Worm (Caenorhabditis elegans): ENCODE measurements around the gene K11D9.3.

K11D9.3 gene

DNA sequence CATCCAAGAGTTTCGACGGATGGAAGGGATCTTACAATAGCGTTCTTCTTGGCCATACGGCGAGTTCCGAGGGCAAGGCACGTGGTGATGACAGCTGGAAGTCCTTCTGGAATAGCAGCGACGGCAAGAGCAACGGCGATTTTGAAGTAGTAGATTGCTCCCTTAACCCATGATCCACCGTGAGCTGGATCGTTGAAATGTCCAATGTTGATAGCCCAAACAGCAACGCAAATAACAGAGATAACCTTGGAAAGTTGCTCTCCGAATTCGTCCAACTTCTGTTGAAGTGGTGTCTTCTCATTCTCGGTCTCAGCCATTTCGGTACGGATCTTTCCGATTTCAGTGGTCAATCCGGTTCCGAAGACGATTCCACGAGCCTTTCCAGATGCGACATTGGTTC, 13.2 kb upstream of the K11D9.3 start:
- no peak for TF ChIP-seq lin-39 (tag; optimal IDR thresholded peaks at IDR 0.05)
- TF ChIP-seq unc-39 (tag; optimal IDR thresholded peaks at IDR 0.05), result no peak
- TF ChIP-seq php-3 (GFP tag; IDR thresholded peaks at IDR 0.05), result no peak
- TF ChIP-seq ceh-20 (GFP tag; IDR thresholded peaks at IDR 0.05), result no peak
- TF ChIP-seq nhr-48 (tag; optimal IDR thresholded peaks at IDR 0.05), result no peak
- no peak for TF ChIP-seq vab-7 (GFP tag; IDR thresholded peaks at IDR 0.05)
- TF ChIP-seq snpc-1.2 (GFP tag; IDR thresholded peaks at IDR 0.05), result no peak
- TF ChIP-seq hmg-1.1 (GFP tag; IDR thresholded peaks at IDR 0.05), result no peak
- TF ChIP-seq F26F4.8 (GFP tag; conservative IDR thresholded peaks at IDR 0.05), result peak; percentile 14; the same call in 1 of the 2 replicates
- no peak for TF ChIP-seq nhr-111 (GFP tag; optimal IDR thresholded peaks at IDR 0.05)
- no peak for TF ChIP-seq ctbp-1 (GFP tag; IDR thresholded peaks at IDR 0.05)
- TF ChIP-seq madf-9 (GFP tag; conservative IDR thresholded peaks at IDR 0.05), result no peak
- TF ChIP-seq dmd-8 (GFP tag; IDR thresholded peaks at IDR 0.05), result no peak
- TF ChIP-seq nhr-76 (tag; optimal IDR thresholded peaks at IDR 0.05), result no peak
- TF ChIP-seq nhr-42 (GFP tag; IDR thresholded peaks at IDR 0.05), result no peak
- TF ChIP-seq aha-1 (tag), result peak; percentile 92
- peak; percentile 53 for TF ChIP-seq duxl-1 (tag; optimal IDR thresholded peaks at IDR 0.05; ENCODE audit: poor library complexity)
- TF ChIP-seq lin-29 (GFP tag; IDR thresholded peaks at IDR 0.05), result no peak
- no peak for TF ChIP-seq daf-12 (tag; optimal IDR thresholded peaks at IDR 0.05)
- TF ChIP-seq tra-1 (GFP tag; IDR thresholded peaks at IDR 0.05), result no peak
- TF ChIP-seq D1046.2 (GFP tag; IDR thresholded peaks at IDR 0.05), result 0 out of 2 replicates have a peak, but pooled peaks have one; percentile 33
- TF ChIP-seq tag-97 (GFP tag; IDR thresholded peaks at IDR 0.05), result no peak
- no peak for TF ChIP-seq lin-38 (GFP tag; IDR thresholded peaks at IDR 0.05)
- TF ChIP-seq R02D3.7 (tag; optimal IDR thresholded peaks at IDR 0.05), result no peak
- TF ChIP-seq nhr-77 (tag; optimal IDR thresholded peaks at IDR 0.05), result no peak
- TF ChIP-seq F49E8.2 (tag; optimal IDR thresholded peaks at IDR 0.05; ENCODE audit: borderline replicate concordance), result no peak
- TF ChIP-seq attf-4 (tag; optimal IDR thresholded peaks at IDR 0.05), result no peak

DNA sequence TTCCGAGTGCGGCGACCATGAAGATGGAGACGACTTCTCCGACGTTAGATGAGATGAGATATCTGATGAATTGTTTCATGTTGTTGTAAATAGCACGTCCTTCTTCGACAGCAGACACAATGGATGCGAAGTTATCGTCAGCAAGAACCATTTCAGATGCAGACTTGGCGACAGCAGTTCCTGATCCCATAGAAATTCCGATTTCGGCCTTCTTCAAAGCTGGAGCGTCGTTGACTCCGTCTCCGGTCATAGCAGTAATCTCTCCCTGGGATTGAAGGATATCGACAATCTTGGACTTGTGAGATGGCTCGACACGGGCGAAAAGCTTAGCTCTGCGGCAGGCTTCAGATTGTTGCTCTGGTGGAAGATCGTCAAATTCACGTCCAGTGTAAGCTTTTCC, 11.9 kb upstream of the K11D9.3 start:
- TF ChIP-seq lin-15B (tag; optimal IDR thresholded peaks at IDR 0.05) (no peak), aha-1 (tag) (peak; percentile 96)

DNA sequence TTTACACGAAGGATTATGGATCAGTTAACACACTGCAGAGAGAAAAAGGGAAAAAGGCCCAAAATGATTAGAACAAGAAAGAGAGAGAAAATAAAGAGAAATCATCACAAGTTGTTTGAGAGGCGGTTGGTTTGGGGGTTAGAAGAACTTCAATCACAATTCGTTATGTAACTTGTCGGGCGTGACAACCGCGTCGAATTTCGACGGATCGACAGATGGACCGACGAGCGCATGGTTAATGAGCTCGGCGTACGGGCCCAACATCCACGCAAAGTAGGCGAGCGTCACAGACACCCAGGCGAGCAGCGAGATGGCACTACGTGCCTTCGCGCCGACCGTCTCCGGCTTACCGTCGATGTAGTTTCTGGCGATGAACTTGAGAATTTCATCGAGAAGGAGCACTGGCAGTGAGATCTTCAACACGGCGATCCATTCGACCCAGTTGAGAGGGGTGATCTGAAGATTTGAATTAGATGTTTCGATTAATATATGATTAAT, 10.8 kb upstream of the K11D9.3 start:
- TF ChIP-seq aha-1 (tag), result peak; percentile 89
- TF ChIP-seq lin-29 (GFP tag; IDR thresholded peaks at IDR 0.05), result no peak
- peak; percentile 75 for TF ChIP-seq set-16 (GFP tag; IDR thresholded peaks at IDR 0.05)
- TF ChIP-seq nhr-42 (GFP tag; IDR thresholded peaks at IDR 0.05), result 0 out of 2 replicates have a peak, but pooled peaks have one; percentile 10
- TF ChIP-seq php-3 (GFP tag; IDR thresholded peaks at IDR 0.05), result peak; percentile 26; the same call in 1 of the 2 replicates
- 0 out of 2 replicates have a peak, but pooled peaks have one; percentile 10 for TF ChIP-seq lin-38 (GFP tag; IDR thresholded peaks at IDR 0.05)
- peak; percentile 71; the same call in 1 of the 2 replicates for TF ChIP-seq egl-43 (GFP tag; IDR thresholded peaks at IDR 0.05)
- TF ChIP-seq madf-9 (GFP tag; conservative IDR thresholded peaks at IDR 0.05), result 0 out of 2 replicates have a peak, but pooled peaks have one; percentile 7
- TF ChIP-seq arid-1 (GFP tag; conservative IDR thresholded peaks at IDR 0.05), result no peak
- TF ChIP-seq nhr-111 (GFP tag; optimal IDR thresholded peaks at IDR 0.05), result no peak

DNA sequence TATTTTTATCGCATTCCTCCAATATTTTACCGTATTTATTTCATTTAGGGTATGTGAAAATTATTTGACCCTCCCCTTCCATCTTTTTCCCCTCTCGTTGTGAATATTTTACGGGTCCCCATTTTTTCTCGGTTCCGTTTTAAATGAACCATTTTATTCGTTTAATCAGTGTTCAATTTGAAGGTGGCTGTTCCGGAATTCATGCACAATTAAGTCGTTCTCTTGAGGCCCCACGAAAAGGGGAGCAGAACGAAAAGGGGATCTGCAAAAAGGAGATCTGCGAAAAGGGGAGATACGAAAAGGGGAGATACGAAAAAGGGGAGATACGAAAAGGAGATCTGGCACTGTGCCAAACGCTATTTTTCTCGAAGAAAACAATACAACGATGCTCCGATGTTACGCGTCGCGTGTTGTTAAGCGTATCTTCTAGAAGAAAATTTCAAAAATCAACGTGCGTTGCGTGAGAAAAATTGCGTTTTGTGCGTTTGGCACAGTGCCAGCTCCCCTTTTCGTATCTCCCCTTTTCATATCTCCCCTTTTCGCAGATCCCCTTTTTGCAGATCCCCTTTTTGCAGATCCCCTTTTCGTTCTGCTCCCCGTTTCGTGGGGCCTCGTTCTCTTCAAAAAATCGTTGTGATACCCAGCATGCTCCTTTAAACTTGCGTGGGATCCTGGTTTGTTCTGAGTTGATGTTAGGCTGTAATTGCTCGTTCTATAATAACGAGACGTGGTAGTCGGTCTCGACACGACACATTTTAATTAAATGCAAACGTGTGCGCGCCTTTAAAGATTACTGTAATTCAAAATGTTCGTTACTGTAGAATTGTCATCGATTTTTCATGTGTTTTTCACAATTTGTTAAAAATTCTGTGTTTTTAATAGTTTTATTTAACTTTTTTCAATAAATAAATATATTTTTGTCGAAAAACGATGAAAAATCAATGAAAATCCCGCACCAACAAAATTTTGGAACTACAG, 9.1 kb upstream of the K11D9.3 start:
- TF ChIP-seq snpc-1.2 (GFP tag; IDR thresholded peaks at IDR 0.05) (0 out of 2 replicates have a peak, but pooled peaks have one; percentile 37), vab-7 (GFP tag; IDR thresholded peaks at IDR 0.05) (no peak), saeg-2 (GFP tag; IDR thresholded peaks at IDR 0.05) (no peak), mes-2 (tag; optimal IDR thresholded peaks at IDR 0.05; ENCODE audit: poor library complexity, severe bottlenecking) (peak; percentile 68), tra-1 (GFP tag; IDR thresholded peaks at IDR 0.05) (no peak; the same call in 1 of the 2 replicates), pha-4 (GFP tag; IDR thresholded peaks at IDR 0.05) (0 out of 2 replicates have a peak, but pooled peaks have one; percentile 60), pha-4 (tag; optimal IDR thresholded peaks at IDR 0.05) (no peak), ZK546.5 (tag; optimal IDR thresholded peaks at IDR 0.05) (no peak), arid-1 (GFP tag; conservative IDR thresholded peaks at IDR 0.05) (peak; percentile 88), dmd-6 (GFP tag; IDR thresholded peaks at IDR 0.05) (peak; percentile 24), nhr-237 (tag; optimal IDR thresholded peaks at IDR 0.05) (no peak), lim-7 (GFP tag; IDR thresholded peaks at IDR 0.05) (peak; percentile 58), dve-1 (tag; optimal IDR thresholded peaks at IDR 0.05; ENCODE audit: insufficient read depth) (no peak), ama-1 (optimal IDR thresholded peaks at IDR 0.05) (no peak), zfp-3 (GFP tag; conservative IDR thresholded peaks at IDR 0.05) (0 out of 2 replicates have a peak, but pooled peaks have one; percentile 38), mxl-3 (GFP tag; optimal IDR thresholded peaks at IDR 0.05) (no peak)

Data from whole organism, L4 larva.